Fruit fly (Drosophila melanogaster): ENCODE data around the gene H15.

dm6 chr2L:5421570-5422004 lies 17.5 kb downstream of the H15 start:
- TF ChIP-seq lola (GFP tag; optimal IDR thresholded peaks at IDR 0.05) (no peak), Mio (GFP tag; optimal IDR thresholded peaks at IDR 0.05) (no peak), psq (GFP tag; optimal IDR thresholded peaks at IDR 0.05) (peak; percentile 77), Abd-B (GFP tag; optimal IDR thresholded peaks at IDR 0.05) (no peak), Sp1 (GFP tag; optimal IDR thresholded peaks at IDR 0.05) (no peak), br (GFP tag; optimal IDR thresholded peaks at IDR 0.05) (no peak), ey (GFP tag; optimal IDR thresholded peaks at IDR 0.05) (no peak)
